Worm (Caenorhabditis elegans) whole organism, L1 larva: ENCODE data around the gene ZK1320.9.

Experiments
- aly-2 ChIP-seq: fragments of 150-350 bp; optimal IDR thresholded peaks from 2 replicates; lab custom pipeline; 2014; ENCODE audit warnings: missing biosample characterization, missing genetic modification characterization
- sptf-1 ChIP-seq: fragments of 150-350 bp; optimal IDR thresholded peaks from 2 replicates; lab custom pipeline; 2014; ENCODE audit warnings: missing biosample characterization, missing genetic modification characterization
- vab-15 ChIP-seq: sonication (generic microtip); optimal IDR thresholded peaks from 2 replicates; lab custom pipeline; 2017; ENCODE audit warnings: missing genotype, mild to moderate bottlenecking, missing genetic modification characterization, missing compliant biosample characterization
- ztf-11 ChIP-seq, 2 experiments: sonication (generic microtip); optimal IDR thresholded peaks; 2 replicates each; lab custom pipeline; 2016 to 2017; ENCODE audit warnings: missing genetic modification characterization in 2 of 2, missing biosample characterization in 1 of 2, missing compliant biosample characterization in 1 of 2

DNA sequence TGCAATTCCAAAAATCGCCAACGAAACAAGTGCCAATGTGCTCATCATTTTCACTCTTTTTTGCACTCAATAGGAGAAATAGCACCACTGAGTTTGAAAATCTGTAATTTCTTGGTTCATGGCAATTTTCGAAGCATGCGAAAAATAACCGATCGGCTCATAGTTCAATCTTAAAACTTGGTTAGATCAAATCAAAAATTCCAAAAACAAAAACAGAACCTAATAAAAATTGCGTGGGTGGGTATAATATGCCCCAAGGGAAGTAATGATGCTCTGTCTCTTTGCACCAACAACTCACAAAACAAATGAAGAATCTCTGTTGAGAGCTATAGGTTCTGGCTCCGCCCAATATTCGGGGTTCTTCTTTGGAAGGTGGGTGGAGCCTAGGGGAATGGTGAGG lies 5.3 kb upstream of the ZK1320.9 start, which contains the start of gene nlp-11:
- TF ChIP-seq aly-2 (tag; lab: Kevin White, UChicago) (no peak), sptf-1 (no peak), ztf-11 (tag; optimal IDR thresholded peaks at IDR 0.05; lab: Kevin White, UChicago) (no peak), vab-15 (tag; lab: Kevin White, UChicago) (no peak)
